Worm (Caenorhabditis elegans) whole organism, midembryonic: Measurements from ENCODE around the gene Y79H2A.4.

ENCODE experiments used
- cog-1 ChIP-seq: sonication (generic microtip); optimal IDR thresholded peaks from 2 replicates; lab custom pipeline; 2016; ENCODE audit warnings: missing genetic modification characterization, missing compliant biosample characterization
- flt-1 ChIP-seq: fragments of 200-800 bp; sonication (Bioruptor generic); IDR thresholded peaks from 2 replicates; pipeline ENCODE4 v1.3.6; 2022; ENCODE audit warnings: missing genetic modification characterization, missing compliant biosample characterization
- klf-2 ChIP-seq: fragments of 200-800 bp; sonication (Bioruptor generic); conservative IDR thresholded peaks from 2 replicates; pipeline ENCODE4 v1.3.6; 2022; ENCODE audit warnings: missing genetic modification reagents, missing genetic modification characterization, missing compliant biosample characterization

- TF ChIP-seq flt-1 (GFP tag; lab: Robert Waterston, UW) (no peak), cog-1 (tag; lab: Kevin White, UChicago) (no peak), klf-2 (no peak)
These were observed 7.8 kb upstream of the Y79H2A.4 start for ce11 chrIII:12033259-12033658.
